Worm (Caenorhabditis elegans) whole organism, early embryonic: Measurements from ENCODE around the gene clec-230.

Source experiments
- aly-1 ChIP-seq: sonication (generic microtip); optimal IDR thresholded peaks from 2 replicates; lab custom pipeline; 2016; ENCODE audit warnings: missing genetic modification characterization, missing compliant biosample characterization
- ceh-13 ChIP-seq: fragments of 200-800 bp; sonication (Bioruptor generic); optimal IDR thresholded peaks from 2 replicates; lab custom pipeline; 2018; ENCODE audit warnings: mild to moderate bottlenecking, missing genetic modification characterization, missing compliant biosample characterization
- ets-7 ChIP-seq: sonication (generic microtip); optimal IDR thresholded peaks from 2 replicates; lab custom pipeline; 2016; ENCODE audit warnings: missing genotype, missing genetic modification characterization, missing compliant biosample characterization
- flt-1 ChIP-seq: fragments of 200-800 bp; sonication (Bioruptor generic); IDR thresholded peaks from 2 replicates; pipeline ENCODE4 v1.3.6; 2022; ENCODE audit warnings: missing genetic modification characterization, missing compliant biosample characterization
- hnd-1 ChIP-seq: sonication (generic microtip); optimal IDR thresholded peaks from 2 replicates; lab custom pipeline; 2016; ENCODE audit warnings: missing genetic modification characterization, missing compliant biosample characterization
- sea-1 ChIP-seq: fragments of 200-800 bp; sonication (Bioruptor generic); conservative IDR thresholded peaks from 2 replicates; pipeline ENCODE4 v1.3.6; 2022; ENCODE audit warnings: missing genetic modification characterization, missing compliant biosample characterization
- tbx-11 ChIP-seq: fragments of 200-800 bp; sonication (Bioruptor generic); IDR thresholded peaks from 2 replicates; pipeline ENCODE4 v1.3.6; 2022; ENCODE audit warnings: missing genetic modification characterization, missing compliant biosample characterization

- TF ChIP-seq hnd-1 (no peak), tbx-11 (GFP tag; lab: Robert Waterston, UW) (no peak), ceh-13 (no peak), flt-1 (no peak), aly-1 (tag; lab: Kevin White, UChicago) (no peak), sea-1 (GFP tag; lab: Robert Waterston, UW) (no peak), ets-7 (tag; lab: Kevin White, UChicago) (no peak)
Observed at ce11 chrV:15354648-15355047, 5.7 kb upstream of the clec-230 start, which contains the start of gene C29F3.7.
